Worm (Caenorhabditis elegans) whole organism, L1 larva: ENCODE results near the gene gpx-2.

Source experiments
- elt-2 ChIP-seq: sonication (generic microtip); optimal IDR thresholded peaks from 2 replicates; lab custom pipeline; 2016; ENCODE audit warnings: missing genetic modification characterization, mild to moderate bottlenecking, inconsistent platforms, missing compliant biosample characterization, missing genetic modification reagents
- isw-1 ChIP-seq: fragments of 200-800 bp; sonication (Bioruptor generic); IDR thresholded peaks from 2 replicates; pipeline ENCODE4 v1.3.6; 2022; ENCODE audit warnings: missing genetic modification characterization, missing compliant biosample characterization
- lin-39 ChIP-seq: fragments of 150-350 bp; optimal IDR thresholded peaks from 2 replicates; lab custom pipeline; 2014; ENCODE audit warnings: missing biosample characterization, missing genetic modification reagents, missing genetic modification characterization
- mep-1 ChIP-seq: fragments of 150-350 bp; optimal IDR thresholded peaks from 2 replicates; lab custom pipeline; 2014; ENCODE audit warnings: missing biosample characterization, missing genetic modification characterization
- nhr-11 ChIP-seq: fragments of 150-350 bp; optimal IDR thresholded peaks from 2 replicates; lab custom pipeline; 2014; ENCODE audit warnings: missing biosample characterization, missing genetic modification characterization
- nhr-76 ChIP-seq: sonication (generic microtip); optimal IDR thresholded peaks from 2 replicates; lab custom pipeline; 2017; ENCODE audit warnings: missing biosample characterization, missing genetic modification characterization

DNA sequence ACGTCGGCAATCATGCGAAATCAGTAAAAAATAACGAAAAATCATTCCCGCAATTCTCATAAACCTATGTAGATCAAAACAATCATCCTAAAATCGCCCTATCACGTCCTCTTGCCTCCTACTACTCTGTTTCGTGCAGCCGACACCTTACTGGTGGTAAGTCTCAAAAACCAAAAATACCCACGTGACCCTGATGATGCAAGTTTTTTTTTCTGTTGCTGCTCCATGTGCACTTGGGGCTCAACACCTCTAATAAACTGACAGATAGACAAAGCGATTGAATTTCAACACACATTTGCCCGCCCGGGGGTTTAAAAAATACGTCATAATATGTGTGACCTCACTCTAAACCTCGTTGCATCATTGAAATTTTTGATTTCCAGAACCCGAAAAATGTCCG is 50.3 kb downstream of the gpx-2 start:
- TF ChIP-seq isw-1 (GFP tag; lab: Robert Waterston, UW) (no peak), lin-39 (tag; lab: Kevin White, UChicago) (no peak), mep-1 (tag; lab: Kevin White, UChicago) (no peak), elt-2 (no peak), nhr-11 (tag; lab: Kevin White, UChicago) (no peak), nhr-76 (tag; lab: Kevin White, UChicago) (no peak)
